Fruit fly (Drosophila melanogaster): ENCODE data around the gene cyc.

Gene cyc

DNA sequence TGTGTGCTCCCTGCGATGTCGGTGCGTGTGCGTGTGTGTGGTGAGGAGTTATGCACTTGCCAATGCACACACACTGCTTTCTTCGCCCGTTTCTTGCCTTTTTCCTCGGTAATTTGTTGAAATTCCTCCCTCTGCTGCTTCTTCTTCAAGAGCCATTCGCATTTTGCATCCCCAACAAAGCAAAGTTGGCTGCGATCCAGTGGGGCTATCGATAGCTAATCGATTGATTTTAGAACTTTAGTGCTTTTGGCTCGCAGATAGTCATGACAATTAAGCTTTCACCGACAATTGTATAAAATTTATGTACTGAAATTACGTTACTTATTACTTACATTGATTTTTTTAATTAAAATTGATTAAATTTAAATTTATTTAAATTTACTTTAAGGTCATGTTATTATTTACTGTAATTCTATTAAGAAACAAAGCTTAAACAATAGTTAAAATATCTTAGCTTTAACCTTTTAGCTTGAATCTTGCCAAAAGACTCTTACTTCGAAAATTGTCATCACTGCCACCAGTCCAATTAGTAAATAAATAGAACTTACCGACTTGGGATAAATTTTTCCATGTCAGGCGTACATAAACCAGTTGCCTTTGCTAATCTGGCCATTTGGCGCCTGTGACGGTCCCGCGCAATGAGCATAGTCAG is 18.5 kb upstream of the cyc start, which contains the start of the genes trc and CG32221 (continued):
- no peak for TF ChIP-seq CG13894 (tag; optimal IDR thresholded peaks at IDR 0.05)
- no peak for TF ChIP-seq CG13296 (GFP tag; optimal IDR thresholded peaks at IDR 0.05)
- peak; percentile 53; the same call in 2 of the 3 replicates for TF ChIP-seq ken (GFP tag; IDR thresholded peaks at IDR 0.05)
- TF ChIP-seq CG14860 (GFP tag; IDR thresholded peaks at IDR 0.05; ENCODE audit: partially characterized antibody): peak; percentile 64; the same call in 2 of the 3 replicates
- no peak for TF ChIP-seq kni (GFP tag; optimal IDR thresholded peaks at IDR 0.05)
- no peak for TF ChIP-seq exex (tag; optimal IDR thresholded peaks at IDR 0.05)
- TF ChIP-seq inv (GFP tag; IDR thresholded peaks at IDR 0.05; ENCODE audit: partially characterized antibody): peak; percentile 66; the same call in 1 of the 2 replicates
- TF ChIP-seq cad (GFP tag; optimal IDR thresholded peaks at IDR 0.05): no peak
- TF ChIP-seq dati (GFP tag; IDR thresholded peaks at IDR 0.05): no peak
- TF ChIP-seq YL-1 (GFP tag; optimal IDR thresholded peaks at IDR 0.05): peak; percentile 94
- peak; percentile 58 for TF ChIP-seq MTF-1 (GFP tag; optimal IDR thresholded peaks at IDR 0.05; ENCODE audit: borderline replicate concordance)
- no peak for TF ChIP-seq Mrtf (GFP tag; IDR thresholded peaks at IDR 0.05)
- no peak for TF ChIP-seq Hmx (GFP tag; optimal IDR thresholded peaks at IDR 0.05)
- no peak for TF ChIP-seq CG16779 (GFP tag; IDR thresholded peaks at IDR 0.05)
- TF ChIP-seq Vsx1 (GFP tag; optimal IDR thresholded peaks at IDR 0.05): no peak
- no peak for TF ChIP-seq slp2 (GFP tag; optimal IDR thresholded peaks at IDR 0.05)
- no peak for TF ChIP-seq Pdp1 (GFP tag; optimal IDR thresholded peaks at IDR 0.05)
- TF ChIP-seq CTCF (GFP tag; optimal IDR thresholded peaks at IDR 0.05): no peak
- no peak for TF ChIP-seq CG10147 (GFP tag; optimal IDR thresholded peaks at IDR 0.05)
- no peak for TF ChIP-seq Jarid2 (GFP tag; optimal IDR thresholded peaks at IDR 0.05)
- TF ChIP-seq corto (GFP tag; optimal IDR thresholded peaks at IDR 0.05): no peak
- no peak for TF ChIP-seq unpg (GFP tag; optimal IDR thresholded peaks at IDR 0.05)
- TF ChIP-seq E2f2 (GFP tag; IDR thresholded peaks at IDR 0.05): peak; percentile 41; the same call in 1 of the 2 replicates
- TF ChIP-seq CG9932 (GFP tag; IDR thresholded peaks at IDR 0.05): peak; percentile 78
- no peak for TF ChIP-seq CG16815 (GFP tag; optimal IDR thresholded peaks at IDR 0.05)
- no peak for TF ChIP-seq CG12769 (tag; optimal IDR thresholded peaks at IDR 0.05)
- TF ChIP-seq Elba2 (GFP tag; optimal IDR thresholded peaks at IDR 0.05): no peak
- peak; percentile 44 for TF ChIP-seq trem (tag; optimal IDR thresholded peaks at IDR 0.05)
- peak; percentile 18 for TF ChIP-seq CG12219 (GFP tag; optimal IDR thresholded peaks at IDR 0.05)
- TF ChIP-seq CG10267 (tag; optimal IDR thresholded peaks at IDR 0.05): peak; percentile 53
- TF ChIP-seq CG17385 (GFP tag; optimal IDR thresholded peaks at IDR 0.05): peak; percentile 98
- peak; percentile 65 for TF ChIP-seq CG1233 (GFP tag; optimal IDR thresholded peaks at IDR 0.05)
- TF ChIP-seq unc-4 (GFP tag; IDR thresholded peaks at IDR 0.05; ENCODE audit: partially characterized antibody): peak; percentile 57; the same call in 1 of the 2 replicates
- TF ChIP-seq Gsc (GFP tag; IDR thresholded peaks at IDR 0.05): no peak
- TF ChIP-seq CG6175 (GFP tag; IDR thresholded peaks at IDR 0.05): no peak
- peak; percentile 50 for TF ChIP-seq CG12104 (GFP tag; optimal IDR thresholded peaks at IDR 0.05)
- TF ChIP-seq lola (GFP tag; optimal IDR thresholded peaks at IDR 0.05): peak in 1 of 3 experiments; percentile 32
- TF ChIP-seq gsb (GFP tag; IDR thresholded peaks at IDR 0.05): no peak
- TF ChIP-seq pb (GFP tag; optimal IDR thresholded peaks at IDR 0.05): no peak
- TF ChIP-seq CG10321 (GFP tag; IDR thresholded peaks at IDR 0.05): peak; percentile 21; the same call in 1 of the 2 replicates
- TF ChIP-seq CG14050 (GFP tag; IDR thresholded peaks at IDR 0.05): no peak
- TF ChIP-seq ems (GFP tag; optimal IDR thresholded peaks at IDR 0.05): no peak
- no peak for TF ChIP-seq aop (GFP tag; IDR thresholded peaks at IDR 0.05)
- peak; percentile 44 for TF ChIP-seq vvl (GFP tag; IDR thresholded peaks at IDR 0.05)
- peak; percentile 24 for TF ChIP-seq CG18764 (GFP tag; optimal IDR thresholded peaks at IDR 0.05)
- no peak for TF ChIP-seq esg (GFP tag; conservative IDR thresholded peaks at IDR 0.05)
- no peak for TF ChIP-seq CG3065 (GFP tag; optimal IDR thresholded peaks at IDR 0.05)
- no peak for TF ChIP-seq CG15479 (GFP tag; optimal IDR thresholded peaks at IDR 0.05)
- no peak for TF ChIP-seq CG5953 (GFP tag; IDR thresholded peaks at IDR 0.05)
- peak; percentile 100 for TF ChIP-seq Opbp (GFP tag; IDR thresholded peaks at IDR 0.05; ENCODE audit: partially characterized antibody)
